Fruit fly (Drosophila melanogaster): Measurements from ENCODE around the gene CG13038.

DNA sequence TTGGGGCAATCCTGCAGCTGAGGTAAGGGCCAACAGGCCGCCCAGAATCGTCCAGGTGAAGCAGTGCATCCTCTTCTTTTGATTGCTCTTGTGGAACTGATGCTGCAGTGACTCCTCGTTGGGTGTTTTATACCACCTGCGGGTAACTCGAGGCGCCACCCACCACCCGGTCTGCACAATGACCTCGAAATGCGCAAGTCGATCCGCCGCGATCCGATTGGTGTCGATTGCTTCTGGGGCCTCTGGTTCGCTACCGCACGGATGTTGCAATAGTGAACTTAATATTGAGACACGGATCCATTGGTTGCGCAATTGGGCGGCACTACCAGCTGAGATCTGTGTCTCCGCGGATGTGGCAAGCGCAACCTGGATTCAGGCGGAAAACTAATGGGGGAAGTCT lies 39.5 kb upstream of the CG13038 start, which contains the start of gene Cpr72Ec:
- TF ChIP-seq GATAd (GFP tag; optimal IDR thresholded peaks at IDR 0.05) (no peak), pan (optimal IDR thresholded peaks at IDR 0.05) (no peak), lola (GFP tag; optimal IDR thresholded peaks at IDR 0.05) (no peak), Dfd (GFP tag; optimal IDR thresholded peaks at IDR 0.05) (no peak), Rel (GFP tag; optimal IDR thresholded peaks at IDR 0.05) (no peak), Rel (tag; optimal IDR thresholded peaks at IDR 0.05) (no peak)
